Worm (Caenorhabditis elegans) whole organism, L4 larva: ENCODE data around the gene ceh-62.

Experiments
- D1046.2 ChIP-seq: fragments of 200-800 bp; sonication (Bioruptor generic); IDR thresholded peaks from 2 replicates; pipeline ENCODE4 v1.3.6; 2022; ENCODE audit warnings: missing genetic modification characterization, missing compliant biosample characterization
- T20F7.1 ChIP-seq: fragments of 200-800 bp; sonication (Bioruptor generic); optimal IDR thresholded peaks from 2 replicates; lab custom pipeline; 2018; ENCODE audit warnings: mild to moderate bottlenecking, missing genetic modification characterization, missing compliant biosample characterization
- Y48G9A.11 ChIP-seq: fragments of 200-800 bp; sonication (Bioruptor generic); IDR thresholded peaks from 2 replicates; pipeline ENCODE4 v1.3.6; 2022; ENCODE audit warnings: missing genetic modification reagents, missing genetic modification characterization, missing compliant biosample characterization
- Y5F2A.4 ChIP-seq: fragments of 200-800 bp; sonication (Bioruptor generic); optimal IDR thresholded peaks from 2 replicates; lab custom pipeline; 2018; ENCODE audit warnings: mild to moderate bottlenecking, missing genetic modification characterization, missing compliant biosample characterization
- ZK337.2 ChIP-seq: fragments of 200-800 bp; sonication (Bioruptor generic); IDR thresholded peaks from 2 replicates; pipeline ENCODE4 v1.3.6; 2022; ENCODE audit warnings: missing genetic modification reagents, missing genetic modification characterization, missing compliant biosample characterization
- ZK546.5 ChIP-seq, 2 experiments: sonication (generic microtip); optimal IDR thresholded peaks; 2 replicates each; lab custom pipeline; 2017; ENCODE audit warnings: missing biosample characterization in 2 of 2, missing genetic modification characterization in 2 of 2
- arid-1 ChIP-seq: fragments of 200-800 bp; sonication (Bioruptor generic); conservative IDR thresholded peaks from 2 replicates; pipeline ENCODE4 v1.3.6; 2022; ENCODE audit warnings: missing genetic modification reagents, missing genetic modification characterization, missing compliant biosample characterization
- attf-4 ChIP-seq: sonication (generic microtip); optimal IDR thresholded peaks from 3 replicates; lab custom pipeline; 2017; ENCODE audit warnings: missing biosample characterization, missing genetic modification characterization
- ceh-20 ChIP-seq: fragments of 200-800 bp; sonication (Bioruptor generic); IDR thresholded peaks from 2 replicates; pipeline ENCODE4 v1.3.6; 2022; ENCODE audit warnings: missing genetic modification reagents, missing genetic modification characterization, missing compliant biosample characterization
- ceh-44 ChIP-seq: fragments of 200-800 bp; sonication (Bioruptor generic); IDR thresholded peaks from 2 replicates; pipeline ENCODE4 v1.3.6; 2022; ENCODE audit warnings: missing genetic modification reagents, missing genetic modification characterization, missing compliant biosample characterization
- ces-1 ChIP-seq: fragments of 150-350 bp; sonication (generic microtip); optimal IDR thresholded peaks from 4 replicates; lab custom pipeline; 2014; ENCODE audit warnings: missing biosample characterization, missing genetic modification reagents, missing genetic modification characterization
- daf-12 ChIP-seq: fragments of 150-350 bp; optimal IDR thresholded peaks from 2 replicates; lab custom pipeline; 2014; ENCODE audit warnings: missing biosample characterization, missing genetic modification reagents, missing genetic modification characterization
- daf-16 ChIP-seq, 3 experiments: sonication (generic microtip); optimal IDR thresholded peaks; 2 replicates each; lab custom pipeline; 2016 to 2017; ENCODE audit warnings: missing genetic modification characterization in 3 of 3, missing genetic modification reagents in 3 of 3, mild to moderate bottlenecking in 2 of 3, missing compliant biosample characterization in 2 of 3, missing biosample characterization in 1 of 3, moderate library complexity in 1 of 3
- daf-19 ChIP-seq: fragments of 200-800 bp; sonication (Bioruptor generic); conservative IDR thresholded peaks from 2 replicates; pipeline ENCODE4 v1.3.6; 2022; ENCODE audit warnings: missing genetic modification characterization, missing compliant biosample characterization
- dmd-8 ChIP-seq: fragments of 200-800 bp; sonication (Bioruptor generic); IDR thresholded peaks from 2 replicates; pipeline ENCODE4 v1.3.6; 2022; ENCODE audit warnings: missing genetic modification characterization, missing compliant biosample characterization
- dmd-9 ChIP-seq: fragments of 200-800 bp; sonication (Bioruptor generic); IDR thresholded peaks from 2 replicates; pipeline ENCODE4 v1.3.6; 2022; ENCODE audit warnings: missing genetic modification reagents, missing genetic modification characterization, missing compliant biosample characterization
- duxl-1 ChIP-seq: sonication (generic microtip); optimal IDR thresholded peaks from 2 replicates; lab custom pipeline; 2016; ENCODE audit warnings: mild to moderate bottlenecking, missing genetic modification characterization, moderate library complexity, missing compliant biosample characterization; ENCODE audit not compliant: poor library complexity
- fkh-10 ChIP-seq: fragments of 150-350 bp; optimal IDR thresholded peaks from 2 replicates; lab custom pipeline; 2014; ENCODE audit warnings: missing biosample characterization, missing genetic modification reagents, missing genetic modification characterization
- hlh-30 ChIP-seq: sonication (generic microtip); optimal IDR thresholded peaks from 2 replicates; lab custom pipeline; 2017; ENCODE audit warnings: antibody characterized with exemption, mild to moderate bottlenecking, missing genetic modification characterization, missing compliant biosample characterization; ENCODE audit not compliant: insufficient read depth
- hmg-1.1 ChIP-seq: fragments of 200-800 bp; sonication (Bioruptor generic); IDR thresholded peaks from 2 replicates; pipeline ENCODE4 v1.3.6; 2022; ENCODE audit warnings: missing genetic modification reagents, missing genetic modification characterization, missing compliant biosample characterization
- jun-1 ChIP-seq: fragments of 150-350 bp; optimal IDR thresholded peaks from 2 replicates; lab custom pipeline; 2014; ENCODE audit warnings: missing biosample characterization, missing genetic modification reagents, missing genetic modification characterization
- lin-15B ChIP-seq: fragments of 150-350 bp; sonication (generic microtip); optimal IDR thresholded peaks from 3 replicates; lab custom pipeline; 2014; ENCODE audit warnings: missing biosample characterization, missing genetic modification characterization
- lin-38 ChIP-seq: fragments of 200-800 bp; sonication (Bioruptor generic); IDR thresholded peaks from 2 replicates; pipeline ENCODE4 v1.3.6; 2022; ENCODE audit warnings: missing genetic modification reagents, missing genetic modification characterization, missing compliant biosample characterization
- lin-39 ChIP-seq: fragments of 150-350 bp; optimal IDR thresholded peaks from 2 replicates; lab custom pipeline; 2014; ENCODE audit warnings: missing biosample characterization, missing genetic modification reagents, missing genetic modification characterization
- lir-3 ChIP-seq: sonication (generic microtip); optimal IDR thresholded peaks from 2 replicates; lab custom pipeline; 2016; ENCODE audit warnings: mild to moderate bottlenecking, missing genetic modification characterization, missing compliant biosample characterization
- lsy-2 ChIP-seq, 2 experiments: fragments of 150-350 bp in 1 of 2; sonication (generic microtip) in 1 of 2; optimal IDR thresholded peaks; 2 replicates each; lab custom pipeline; 2014 to 2017; ENCODE audit warnings: missing biosample characterization in 2 of 2, missing genetic modification characterization in 2 of 2
- mdl-1 ChIP-seq, 2 experiments: fragments of 150-350 bp in 1 of 2; sonication (generic microtip) in 1 of 2; optimal IDR thresholded peaks; 2 replicates each; lab custom pipeline; 2014 to 2017; ENCODE audit warnings: missing biosample characterization in 2 of 2, missing genetic modification characterization in 2 of 2
- mep-1 ChIP-seq: fragments of 150-350 bp; sonication (generic microtip); optimal IDR thresholded peaks from 3 replicates; lab custom pipeline; 2014; ENCODE audit warnings: missing biosample characterization, missing genetic modification characterization
- nhr-111 ChIP-seq: fragments of 200-800 bp; sonication (Bioruptor generic); optimal IDR thresholded peaks from 2 replicates; lab custom pipeline; 2018; ENCODE audit warnings: mild to moderate bottlenecking, missing genetic modification characterization, missing compliant biosample characterization
- nhr-237 ChIP-seq: sonication (generic microtip); optimal IDR thresholded peaks from 2 replicates; lab custom pipeline; 2017; ENCODE audit warnings: missing biosample characterization, missing genetic modification characterization
- nhr-28 ChIP-seq: fragments of 150-350 bp; optimal IDR thresholded peaks from 2 replicates; lab custom pipeline; 2014; ENCODE audit warnings: missing biosample characterization, missing genetic modification characterization
- pha-4 ChIP-seq, 2 experiments: fragments of 150-350 bp in 1 of 2; fragments of 200-800 bp in 1 of 2; sonication (Bioruptor generic) in 1 of 2; IDR thresholded peaks in 1 of 2; optimal IDR thresholded peaks in 1 of 2; 2 replicates each; pipeline versions ENCODE4 v1.3.6 to Lab custom; 2014 to 2022; ENCODE audit warnings: missing genetic modification characterization in 2 of 2, missing genetic modification reagents in 2 of 2, missing biosample characterization in 1 of 2, missing compliant biosample characterization in 1 of 2
- php-3 ChIP-seq: fragments of 200-800 bp; sonication (Bioruptor generic); IDR thresholded peaks from 2 replicates; pipeline ENCODE4 v1.3.6; 2022; ENCODE audit warnings: missing genetic modification reagents, missing genetic modification characterization, missing compliant biosample characterization
- pqm-1 ChIP-seq: sonication (generic microtip); optimal IDR thresholded peaks from 2 replicates; lab custom pipeline; 2017; ENCODE audit warnings: missing biosample characterization, missing genetic modification characterization
- rbr-2 ChIP-seq: sonication (generic microtip); optimal IDR thresholded peaks from 2 replicates; lab custom pipeline; 2016; ENCODE audit warnings: missing genotype, missing genetic modification characterization, missing compliant biosample characterization
- saeg-2 ChIP-seq: fragments of 200-800 bp; sonication (Bioruptor generic); IDR thresholded peaks from 2 replicates; pipeline ENCODE4 v1.3.6; 2022; ENCODE audit warnings: missing genetic modification reagents, missing genetic modification characterization, missing compliant biosample characterization
- snpc-1.2 ChIP-seq: fragments of 200-800 bp; sonication (Bioruptor generic); IDR thresholded peaks from 2 replicates; pipeline ENCODE4 v1.3.6; 2022; ENCODE audit warnings: missing genetic modification reagents, missing genetic modification characterization, missing compliant biosample characterization
- snpc-4 ChIP-seq: fragments of 150-350 bp; optimal IDR thresholded peaks from 2 replicates; lab custom pipeline; 2014; ENCODE audit warnings: missing biosample characterization, missing genetic modification characterization
- spr-1 ChIP-seq: sonication (generic microtip); optimal IDR thresholded peaks from 2 replicates; lab custom pipeline; 2016; ENCODE audit warnings: mild to moderate bottlenecking, missing genetic modification characterization, missing compliant biosample characterization
- tag-97 ChIP-seq: fragments of 200-800 bp; sonication (Bioruptor generic); IDR thresholded peaks from 2 replicates; pipeline ENCODE4 v1.3.6; 2022; ENCODE audit warnings: missing genetic modification characterization, missing compliant biosample characterization
- unc-130 ChIP-seq: sonication (generic microtip); optimal IDR thresholded peaks from 2 replicates; lab custom pipeline; 2016; ENCODE audit warnings: missing genetic modification reagents, missing genetic modification characterization, missing compliant biosample characterization
- unc-62 ChIP-seq, 3 experiments: fragments of 150-350 bp in 1 of 3; sonication (generic microtip); optimal IDR thresholded peaks in 2 of 3; peaks in 1 of 3; 1 replicate in 1 of 3; 2 replicates in 2 of 3; lab custom pipeline; 2014 to 2017; ENCODE audit warnings: missing biosample characterization in 3 of 3, missing genetic modification characterization in 3 of 3, missing genetic modification reagents in 3 of 3, missing genotype in 1 of 3
- zag-1 ChIP-seq: fragments of 150-350 bp; optimal IDR thresholded peaks from 2 replicates; lab custom pipeline; 2014; ENCODE audit warnings: missing biosample characterization, missing genetic modification characterization
- zfp-2 ChIP-seq: sonication (generic microtip); optimal IDR thresholded peaks from 2 replicates; lab custom pipeline; 2016; ENCODE audit warnings: mild to moderate bottlenecking, missing genetic modification characterization, missing compliant biosample characterization
- zip-2 ChIP-seq: fragments of 150-350 bp; optimal IDR thresholded peaks from 2 replicates; lab custom pipeline; 2014; ENCODE audit warnings: missing biosample characterization, missing genetic modification characterization
- ztf-11 ChIP-seq: fragments of 150-350 bp; optimal IDR thresholded peaks from 2 replicates; lab custom pipeline; 2014; ENCODE audit warnings: missing biosample characterization, missing genetic modification characterization
- ztf-7 ChIP-seq: fragments of 150-350 bp; optimal IDR thresholded peaks from 2 replicates; lab custom pipeline; 2014; ENCODE audit warnings: missing biosample characterization, missing genetic modification characterization

The ceh-62 gene

DNA sequence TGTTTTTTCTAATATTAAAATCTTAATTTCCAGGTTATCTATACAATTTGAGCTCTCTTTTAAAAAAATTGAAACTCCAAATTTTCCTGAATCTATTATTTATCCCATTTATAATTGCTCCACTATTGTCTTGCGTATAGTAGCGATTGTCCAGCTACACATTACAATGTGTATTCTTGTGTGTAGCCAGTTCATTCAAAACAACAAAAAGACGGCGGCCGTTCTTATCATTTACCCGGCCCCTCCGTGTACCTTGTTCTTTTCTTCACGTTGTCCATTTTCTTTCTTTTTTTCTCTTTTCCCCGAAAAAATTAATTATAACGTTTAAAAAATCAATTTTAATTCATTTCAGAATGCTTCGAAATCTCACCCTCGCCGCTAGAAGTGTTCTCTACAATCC, 15.1 kb downstream of the ceh-62 start, which contains the start of gene ech-4:
ech-4 (plus strand) TSS at position 353 of the 400 bp plus-strand sequence.
- TF ChIP-seq lin-38 (peak; percentile 17; the same call in 1 of the 2 replicates), ztf-7 (tag; lab: Kevin White, UChicago) (no peak), jun-1 (tag; lab: Kevin White, UChicago) (no peak), dmd-8 (GFP tag; lab: Robert Waterston, UW) (no peak), lin-15B (no peak), daf-16 (GFP tag; optimal IDR thresholded peaks at IDR 0.05; lab: Kevin White, UChicago) (no peak), daf-16 (tag; optimal IDR thresholded peaks at IDR 0.05; lab: Kevin White, UChicago) (peak; percentile 63), nhr-28 (peak; percentile 56), pqm-1 (tag; lab: Kevin White, UChicago) (peak; percentile 9), attf-4 (tag; lab: Kevin White, UChicago) (no peak)

DNA sequence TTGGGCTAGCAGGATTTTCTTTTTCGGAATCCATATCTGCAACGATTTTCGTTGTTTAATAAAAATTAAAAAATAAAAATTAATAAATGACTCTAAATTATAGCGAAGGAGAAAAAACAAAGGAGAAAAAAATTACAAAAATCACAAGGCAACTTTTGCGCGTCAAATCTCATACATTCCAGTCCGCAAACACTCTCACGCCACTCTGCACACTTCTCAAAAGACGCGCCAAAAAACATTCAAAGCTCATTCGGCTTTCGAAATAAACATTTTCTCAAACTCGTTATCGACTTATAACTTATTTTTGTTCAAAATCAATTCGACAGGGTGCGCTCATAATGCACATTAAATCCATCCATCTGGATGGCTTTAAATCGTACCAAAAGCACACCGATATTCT, 18.5 kb downstream of the ceh-62 start, which contains the start of the genes R06F6.12 and mix-1:
R06F6.12 (minus strand) TSS at position 36 of the 400 bp plus-strand sequence.
mix-1 (plus strand) TSS at position 201 of the 400 bp plus-strand sequence.
- TF ChIP-seq lin-39 (tag; lab: Kevin White, UChicago) (no peak), mdl-1 (tag; optimal IDR thresholded peaks at IDR 0.05; lab: Kevin White, UChicago) (no peak), snpc-1.2 (GFP tag; lab: Robert Waterston, UW) (no peak), pha-4 (GFP tag; IDR thresholded peaks at IDR 0.05; lab: Robert Waterston, UW) (0 out of 2 replicates have a peak, but pooled peaks have one; percentile 38), pha-4 (tag; optimal IDR thresholded peaks at IDR 0.05; lab: Kevin White, UChicago) (peak; percentile 46), daf-19 (GFP tag; lab: Robert Waterston, UW) (no peak), T20F7.1 (GFP tag; lab: Kevin White, UChicago) (no peak), nhr-237 (tag; lab: Kevin White, UChicago) (no peak), ces-1 (GFP tag; lab: Kevin White, UChicago) (no peak), ztf-7 (tag; lab: Kevin White, UChicago) (no peak), lir-3 (tag; lab: Kevin White, UChicago) (no peak), zip-2 (tag; lab: Kevin White, UChicago) (no peak), arid-1 (GFP tag; lab: Robert Waterston, UW) (0 out of 2 replicates have a peak, but pooled peaks have one; percentile 38), duxl-1 (tag; lab: Kevin White, UChicago) (no peak), ceh-44 (GFP tag; lab: Robert Waterston, UW) (no peak), lsy-2 (tag; optimal IDR thresholded peaks at IDR 0.05; lab: Kevin White, UChicago) (peak; percentile 10 to 83), dmd-9 (GFP tag; lab: Robert Waterston, UW) (no peak), daf-16 (GFP tag; optimal IDR thresholded peaks at IDR 0.05; lab: Kevin White, UChicago) (no peak), daf-16 (tag; optimal IDR thresholded peaks at IDR 0.05; lab: Kevin White, UChicago) (peak; percentile 47), snpc-4 (tag; lab: Kevin White, UChicago) (no peak), tag-97 (GFP tag; lab: Robert Waterston, UW) (no peak), rbr-2 (tag; lab: Kevin White, UChicago) (peak; percentile 41), ceh-20 (GFP tag; lab: Robert Waterston, UW) (no peak), mep-1 (tag; lab: Kevin White, UChicago) (peak; percentile 52), ztf-11 (tag; lab: Kevin White, UChicago) (no peak), Y48G9A.11 (GFP tag; lab: Robert Waterston, UW) (no peak), D1046.2 (GFP tag; lab: Robert Waterston, UW) (no peak), nhr-111 (no peak), unc-62 (GFP tag; optimal IDR thresholded peaks at IDR 0.05 in 1 of 2; lab: Kevin White, UChicago) (no peak), unc-62 (tag; optimal IDR thresholded peaks at IDR 0.05; lab: Kevin White, UChicago) (no peak), attf-4 (tag; lab: Kevin White, UChicago) (no peak), ZK337.2 (GFP tag; lab: Robert Waterston, UW) (no peak), daf-12 (no peak), lin-38 (peak; percentile 73), Y5F2A.4 (GFP tag; lab: Kevin White, UChicago) (no peak), zag-1 (tag; lab: Kevin White, UChicago) (no peak), hlh-30 (peak; percentile 75), spr-1 (no peak), php-3 (GFP tag; lab: Robert Waterston, UW) (no peak), ZK546.5 (tag; optimal IDR thresholded peaks at IDR 0.05; lab: Kevin White, UChicago) (no peak), hmg-1.1 (GFP tag; lab: Robert Waterston, UW) (no peak), zfp-2 (tag; lab: Kevin White, UChicago) (no peak), saeg-2 (no peak), fkh-10 (no peak), unc-130 (GFP tag; lab: Kevin White, UChicago) (peak; percentile 18)
